Worm (Caenorhabditis elegans) whole organism, L4 larva: Measurements from ENCODE around the gene K01A2.10.
A peak's percentile ranks its signal among the peaks of the same experiment; 100 is the strongest.

ENCODE experiments used
- F49E8.2 ChIP-seq: sonication (generic microtip); optimal IDR thresholded peaks from 2 replicates; lab custom pipeline; 2016; ENCODE audit warnings: missing compliant biosample characterization, mild to moderate bottlenecking, missing genetic modification characterization, borderline replicate concordance
- T20F7.1 ChIP-seq: fragments of 200-800 bp; sonication (Bioruptor generic); optimal IDR thresholded peaks from 2 replicates; lab custom pipeline; 2018; ENCODE audit warnings: mild to moderate bottlenecking, missing genetic modification characterization, missing compliant biosample characterization
- Y48G9A.11 ChIP-seq: fragments of 200-800 bp; sonication (Bioruptor generic); IDR thresholded peaks from 2 replicates; pipeline ENCODE4 v1.3.6; 2022; ENCODE audit warnings: missing genetic modification reagents, missing genetic modification characterization, missing compliant biosample characterization
- Y75B8A.6 ChIP-seq: fragments of 200-800 bp; sonication (Bioruptor generic); IDR thresholded peaks from 2 replicates; pipeline ENCODE4 v1.3.6; 2022; ENCODE audit warnings: missing genetic modification reagents, missing genetic modification characterization, missing compliant biosample characterization
- ZK337.2 ChIP-seq: fragments of 200-800 bp; sonication (Bioruptor generic); IDR thresholded peaks from 2 replicates; pipeline ENCODE4 v1.3.6; 2022; ENCODE audit warnings: missing genetic modification reagents, missing genetic modification characterization, missing compliant biosample characterization
- aha-1 ChIP-seq: fragments of 150-350 bp; peaks from one replicate; lab custom pipeline; 2014; ENCODE audit warnings: missing biosample characterization, missing genetic modification characterization
- arid-1 ChIP-seq: fragments of 200-800 bp; sonication (Bioruptor generic); conservative IDR thresholded peaks from 2 replicates; pipeline ENCODE4 v1.3.6; 2022; ENCODE audit warnings: missing genetic modification reagents, missing genetic modification characterization, missing compliant biosample characterization
- ceh-44 ChIP-seq: fragments of 200-800 bp; sonication (Bioruptor generic); IDR thresholded peaks from 2 replicates; pipeline ENCODE4 v1.3.6; 2022; ENCODE audit warnings: missing genetic modification reagents, missing genetic modification characterization, missing compliant biosample characterization
- ceh-62 ChIP-seq: sonication (generic microtip); optimal IDR thresholded peaks from 2 replicates; lab custom pipeline; 2017; ENCODE audit warnings: missing biosample characterization, missing genetic modification characterization
- ceh-82 ChIP-seq: sonication (generic microtip); optimal IDR thresholded peaks from 2 replicates; lab custom pipeline; 2017; ENCODE audit warnings: missing biosample characterization, missing genetic modification characterization
- ces-1 ChIP-seq: fragments of 150-350 bp; sonication (generic microtip); optimal IDR thresholded peaks from 4 replicates; lab custom pipeline; 2014; ENCODE audit warnings: missing biosample characterization, missing genetic modification reagents, missing genetic modification characterization
- cey-2 ChIP-seq: sonication (generic microtip); optimal IDR thresholded peaks from 3 replicates; lab custom pipeline; 2017; ENCODE audit warnings: missing genetic modification characterization, mild to moderate bottlenecking, missing compliant biosample characterization, antibody characterized with exemption, borderline replicate concordance; ENCODE audit not compliant: insufficient read depth
- daf-19 ChIP-seq: fragments of 200-800 bp; sonication (Bioruptor generic); conservative IDR thresholded peaks from 2 replicates; pipeline ENCODE4 v1.3.6; 2022; ENCODE audit warnings: missing genetic modification characterization, missing compliant biosample characterization
- dmd-9 ChIP-seq: fragments of 200-800 bp; sonication (Bioruptor generic); IDR thresholded peaks from 2 replicates; pipeline ENCODE4 v1.3.6; 2022; ENCODE audit warnings: missing genetic modification reagents, missing genetic modification characterization, missing compliant biosample characterization
- dpl-1 ChIP-seq: fragments of 150-350 bp; optimal IDR thresholded peaks from 2 replicates; lab custom pipeline; 2014; ENCODE audit warnings: missing biosample characterization, missing genetic modification reagents, missing genetic modification characterization
- duxl-1 ChIP-seq: sonication (generic microtip); optimal IDR thresholded peaks from 2 replicates; lab custom pipeline; 2016; ENCODE audit warnings: mild to moderate bottlenecking, missing genetic modification characterization, moderate library complexity, missing compliant biosample characterization; ENCODE audit not compliant: poor library complexity
- egl-27 ChIP-seq: sonication (generic microtip); optimal IDR thresholded peaks from 3 replicates; lab custom pipeline; 2017; ENCODE audit warnings: missing biosample characterization, missing genetic modification reagents, missing genetic modification characterization
- egl-43 ChIP-seq: fragments of 200-800 bp; sonication (Bioruptor generic); IDR thresholded peaks from 2 replicates; pipeline ENCODE4 v1.3.6; 2022; ENCODE audit warnings: missing genetic modification reagents, missing genetic modification characterization, missing compliant biosample characterization
- gei-8 ChIP-seq: fragments of 200-800 bp; sonication (Bioruptor generic); optimal IDR thresholded peaks from 2 replicates; lab custom pipeline; 2018; ENCODE audit warnings: mild to moderate bottlenecking, missing genetic modification characterization, missing compliant biosample characterization
- hlh-11 ChIP-seq: fragments of 200-800 bp; sonication (Bioruptor generic); optimal IDR thresholded peaks from 2 replicates; lab custom pipeline; 2018; ENCODE audit warnings: mild to moderate bottlenecking, missing genetic modification characterization, missing compliant biosample characterization
- hlh-30 ChIP-seq: sonication (generic microtip); optimal IDR thresholded peaks from 2 replicates; lab custom pipeline; 2017; ENCODE audit warnings: antibody characterized with exemption, mild to moderate bottlenecking, missing genetic modification characterization, missing compliant biosample characterization; ENCODE audit not compliant: insufficient read depth
- hmg-1.1 ChIP-seq: fragments of 200-800 bp; sonication (Bioruptor generic); IDR thresholded peaks from 2 replicates; pipeline ENCODE4 v1.3.6; 2022; ENCODE audit warnings: missing genetic modification reagents, missing genetic modification characterization, missing compliant biosample characterization
- lin-13 ChIP-seq: fragments of 150-350 bp; optimal IDR thresholded peaks from 2 replicates; lab custom pipeline; 2014; ENCODE audit warnings: missing biosample characterization, missing genetic modification reagents, missing genetic modification characterization
- lin-15B ChIP-seq: fragments of 150-350 bp; sonication (generic microtip); optimal IDR thresholded peaks from 3 replicates; lab custom pipeline; 2014; ENCODE audit warnings: missing biosample characterization, missing genetic modification characterization
- lin-38 ChIP-seq: fragments of 200-800 bp; sonication (Bioruptor generic); IDR thresholded peaks from 2 replicates; pipeline ENCODE4 v1.3.6; 2022; ENCODE audit warnings: missing genetic modification reagents, missing genetic modification characterization, missing compliant biosample characterization
- lir-3 ChIP-seq: sonication (generic microtip); optimal IDR thresholded peaks from 2 replicates; lab custom pipeline; 2016; ENCODE audit warnings: mild to moderate bottlenecking, missing genetic modification characterization, missing compliant biosample characterization
- lsy-2 ChIP-seq, 2 experiments: fragments of 150-350 bp in 1 of 2; sonication (generic microtip) in 1 of 2; optimal IDR thresholded peaks; 2 replicates each; lab custom pipeline; 2014 to 2017; ENCODE audit warnings: missing biosample characterization in 2 of 2, missing genetic modification characterization in 2 of 2
- madf-5 ChIP-seq, 2 experiments: fragments of 200-800 bp; sonication (Bioruptor generic); IDR thresholded peaks; 2 replicates each; pipeline ENCODE4 v1.3.6; 2022; ENCODE audit warnings: missing compliant biosample characterization in 2 of 2, missing genetic modification characterization in 2 of 2
- madf-9 ChIP-seq: fragments of 200-800 bp; sonication (Bioruptor generic); conservative IDR thresholded peaks from 2 replicates; pipeline ENCODE4 v1.3.6; 2022; ENCODE audit warnings: missing genetic modification reagents, missing genetic modification characterization, missing compliant biosample characterization
- mdt-29 ChIP-seq: fragments of 200-800 bp; sonication (Bioruptor generic); IDR thresholded peaks from 2 replicates; pipeline ENCODE4 v1.3.6; 2022; ENCODE audit warnings: missing genetic modification reagents, missing genetic modification characterization, missing compliant biosample characterization
- mes-2 ChIP-seq: sonication (generic microtip); optimal IDR thresholded peaks from 2 replicates; lab custom pipeline; 2016; ENCODE audit warnings: missing genotype, mild to moderate bottlenecking, missing genetic modification characterization, missing compliant biosample characterization; ENCODE audit not compliant: poor library complexity, severe bottlenecking
- mxl-2 ChIP-seq: fragments of 200-800 bp; sonication (Bioruptor generic); conservative IDR thresholded peaks from 2 replicates; pipeline ENCODE4 v1.3.6; 2022; ENCODE audit warnings: missing genetic modification reagents, missing genetic modification characterization, missing compliant biosample characterization
- nhr-102 ChIP-seq: sonication (generic microtip); optimal IDR thresholded peaks from 2 replicates; lab custom pipeline; 2016; ENCODE audit warnings: mild to moderate bottlenecking, missing genetic modification characterization, moderate library complexity, missing compliant biosample characterization
- nhr-25 ChIP-seq: sonication (generic microtip); optimal IDR thresholded peaks from 2 replicates; lab custom pipeline; 2017; ENCODE audit warnings: missing genetic modification characterization, mild to moderate bottlenecking, missing compliant biosample characterization, antibody characterized with exemption, moderate library complexity, borderline replicate concordance; ENCODE audit not compliant: insufficient read depth
- nhr-28 ChIP-seq: fragments of 150-350 bp; optimal IDR thresholded peaks from 2 replicates; lab custom pipeline; 2014; ENCODE audit warnings: missing biosample characterization, missing genetic modification characterization
- nhr-42 ChIP-seq: fragments of 200-800 bp; sonication (Bioruptor generic); IDR thresholded peaks from 2 replicates; pipeline ENCODE4 v1.3.6; 2022; ENCODE audit warnings: missing genetic modification characterization, missing compliant biosample characterization
- nhr-76 ChIP-seq: fragments of 150-350 bp; optimal IDR thresholded peaks from 2 replicates; lab custom pipeline; 2014; ENCODE audit warnings: missing biosample characterization, missing genetic modification characterization
- pha-4 ChIP-seq, 2 experiments: fragments of 150-350 bp in 1 of 2; fragments of 200-800 bp in 1 of 2; sonication (Bioruptor generic) in 1 of 2; IDR thresholded peaks in 1 of 2; optimal IDR thresholded peaks in 1 of 2; 2 replicates each; pipeline versions ENCODE4 v1.3.6 to Lab custom; 2014 to 2022; ENCODE audit warnings: missing genetic modification characterization in 2 of 2, missing genetic modification reagents in 2 of 2, missing biosample characterization in 1 of 2, missing compliant biosample characterization in 1 of 2
- pqm-1 ChIP-seq: sonication (generic microtip); optimal IDR thresholded peaks from 2 replicates; lab custom pipeline; 2017; ENCODE audit warnings: missing biosample characterization, missing genetic modification characterization
- spr-1 ChIP-seq: sonication (generic microtip); optimal IDR thresholded peaks from 2 replicates; lab custom pipeline; 2016; ENCODE audit warnings: mild to moderate bottlenecking, missing genetic modification characterization, missing compliant biosample characterization
- tra-1 ChIP-seq: fragments of 200-800 bp; sonication (Bioruptor generic); IDR thresholded peaks from 2 replicates; pipeline ENCODE4 v1.3.6; 2022; ENCODE audit warnings: missing genetic modification reagents, missing genetic modification characterization, missing compliant biosample characterization
- zag-1 ChIP-seq: fragments of 150-350 bp; optimal IDR thresholded peaks from 2 replicates; lab custom pipeline; 2014; ENCODE audit warnings: missing biosample characterization, missing genetic modification characterization
- zip-2 ChIP-seq: fragments of 150-350 bp; optimal IDR thresholded peaks from 2 replicates; lab custom pipeline; 2014; ENCODE audit warnings: missing biosample characterization, missing genetic modification characterization
- ztf-11 ChIP-seq: fragments of 150-350 bp; optimal IDR thresholded peaks from 2 replicates; lab custom pipeline; 2014; ENCODE audit warnings: missing biosample characterization, missing genetic modification characterization
- ztf-7 ChIP-seq: fragments of 150-350 bp; optimal IDR thresholded peaks from 2 replicates; lab custom pipeline; 2014; ENCODE audit warnings: missing biosample characterization, missing genetic modification characterization

Gene K01A2.10

ce11 chrII:347734-348133 is 24.8 kb upstream of the K01A2.10 start, which contains the start of gene D1069.3:
D1069.3 (minus strand) TSS chrII:347891.
- TF ChIP-seq madf-9 (GFP tag; lab: Robert Waterston, UW) (no peak), nhr-102 (no peak), Y48G9A.11 (peak; percentile 99), zag-1 (tag; lab: Kevin White, UChicago) (no peak), spr-1 (tag; lab: Kevin White, UChicago) (no peak), hlh-11 (tag; lab: Kevin White, UChicago) (no peak), lin-13 (no peak), nhr-76 (tag; lab: Kevin White, UChicago) (no peak), lin-15B (tag; lab: Kevin White, UChicago) (no peak), dmd-9 (GFP tag; lab: Robert Waterston, UW) (no peak), egl-43 (GFP tag; lab: Robert Waterston, UW) (no peak), ces-1 (GFP tag; lab: Kevin White, UChicago) (peak; percentile 7), ztf-7 (tag; lab: Kevin White, UChicago) (no peak), nhr-42 (GFP tag; lab: Robert Waterston, UW) (no peak), ZK337.2 (no peak), tra-1 (no peak), lsy-2 (tag; optimal IDR thresholded peaks at IDR 0.05; lab: Kevin White, UChicago) (peak in 1 of 2 experiments; percentile 52), arid-1 (GFP tag; lab: Robert Waterston, UW) (no peak), dpl-1 (GFP tag; lab: Kevin White, UChicago) (peak; percentile 23), ceh-62 (no peak), nhr-25 (tag; lab: Kevin White, UChicago) (no peak), hlh-30 (tag; lab: Kevin White, UChicago) (no peak), T20F7.1 (peak; percentile 97), nhr-28 (no peak), ceh-44 (GFP tag; lab: Robert Waterston, UW) (no peak), mxl-2 (GFP tag; lab: Robert Waterston, UW) (no peak), lir-3 (tag; lab: Kevin White, UChicago) (no peak)

DNA sequence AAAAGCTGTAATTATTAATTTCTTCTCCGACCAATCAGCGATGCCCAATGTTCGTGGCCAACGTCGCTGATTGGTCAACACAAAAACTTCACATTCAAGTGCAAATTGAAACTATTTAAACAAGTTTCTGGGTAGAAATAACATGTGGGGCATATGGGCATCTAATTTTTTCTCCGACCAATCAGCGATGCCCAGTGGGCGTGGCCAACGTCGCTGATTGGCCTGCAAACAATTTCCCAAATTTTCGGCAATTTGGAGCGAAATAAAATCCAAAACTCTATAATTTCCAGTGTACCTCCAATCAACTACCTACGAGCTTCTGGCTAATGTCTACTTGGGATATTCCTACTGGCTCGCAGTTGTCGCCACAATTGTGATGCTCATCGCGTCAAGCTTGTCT is 18.4 kb upstream of the K01A2.10 start:
- TF ChIP-seq pqm-1 (tag; lab: Kevin White, UChicago) (no peak), mes-2 (tag; lab: Kevin White, UChicago) (no peak), ztf-11 (tag; lab: Kevin White, UChicago) (no peak), hmg-1.1 (GFP tag; lab: Robert Waterston, UW) (no peak), ceh-82 (tag; lab: Kevin White, UChicago) (no peak), madf-5 (GFP tag; IDR thresholded peaks at IDR 0.05; lab: Robert Waterston, UW) (0 out of 4 replicates have a peak, but pooled peaks of 1 of the 2 experiments have one; percentile 25), nhr-28 (no peak), aha-1 (tag; lab: Kevin White, UChicago) (peak; percentile 19), cey-2 (no peak), madf-9 (GFP tag; lab: Robert Waterston, UW) (no peak)

- TF ChIP-seq aha-1 (tag; lab: Kevin White, UChicago) (peak; percentile 91), ceh-44 (GFP tag; lab: Robert Waterston, UW) (no peak), duxl-1 (tag; lab: Kevin White, UChicago) (no peak)
- TF ChIP-seq, all 104 proteins: peak for 1
Measured at ce11 chrII:340714-341113, 17.8 kb upstream of the K01A2.10 start.

ce11 chrII:340224-340623 is 17.3 kb upstream of the K01A2.10 start, which contains the start of gene clc-31:
clc-31 (plus strand) TSS chrII:340524.
- TF ChIP-seq mdt-29, result no peak
- no peak for TF ChIP-seq T20F7.1
- no peak for TF ChIP-seq daf-19 (GFP tag; lab: Robert Waterston, UW)
- TF ChIP-seq zip-2 (tag; lab: Kevin White, UChicago), result no peak
- no peak for TF ChIP-seq ztf-7 (tag; lab: Kevin White, UChicago)
- no peak for TF ChIP-seq nhr-76 (tag; lab: Kevin White, UChicago)
- no peak for TF ChIP-seq duxl-1 (tag; lab: Kevin White, UChicago)
- no peak for TF ChIP-seq F49E8.2 (tag; lab: Kevin White, UChicago)
- TF ChIP-seq egl-27, result no peak
- TF ChIP-seq arid-1 (GFP tag; lab: Robert Waterston, UW), result no peak
- TF ChIP-seq Y75B8A.6 (GFP tag; lab: Robert Waterston, UW), result no peak
- TF ChIP-seq lir-3 (tag; lab: Kevin White, UChicago), result no peak
- TF ChIP-seq gei-8 (GFP tag; lab: Kevin White, UChicago), result no peak
- TF ChIP-seq pha-4 (GFP tag; IDR thresholded peaks at IDR 0.05; lab: Robert Waterston, UW), result no peak
- TF ChIP-seq pha-4 (tag; optimal IDR thresholded peaks at IDR 0.05; lab: Kevin White, UChicago), result no peak
- no peak for TF ChIP-seq lin-38 (GFP tag; lab: Robert Waterston, UW)
